Worm (Caenorhabditis elegans) whole organism, L1 larva: Measurements from ENCODE around the gene F15A8.1.

ENCODE experiments used
- C04F5.9 ChIP-seq: sonication (generic microtip); optimal IDR thresholded peaks from 2 replicates; lab custom pipeline; 2016; ENCODE audit warnings: missing genetic modification characterization, missing compliant biosample characterization
- Y116A8C.19 ChIP-seq: sonication (generic microtip); optimal IDR thresholded peaks from 2 replicates; lab custom pipeline; 2016; ENCODE audit warnings: missing compliant biosample characterization, missing genetic modification characterization, borderline replicate concordance
- alr-1 ChIP-seq: fragments of 200-800 bp; sonication (Bioruptor generic); optimal IDR thresholded peaks from 2 replicates; lab custom pipeline; 2018; ENCODE audit warnings: borderline replicate concordance, mild to moderate bottlenecking, missing genetic modification characterization, missing compliant biosample characterization
- ama-1 ChIP-seq: fragments of 150-350 bp; optimal IDR thresholded peaks from 2 replicates; lab custom pipeline; 2014
- blmp-1 ChIP-seq: fragments of 150-350 bp; optimal IDR thresholded peaks from 2 replicates; lab custom pipeline; 2014; ENCODE audit warnings: missing biosample characterization, missing genetic modification characterization
- ceh-82 ChIP-seq, 3 experiments: fragments of 150-350 bp in 1 of 3; sonication (generic microtip) in 2 of 3; optimal IDR thresholded peaks; 2 replicates each; lab custom pipeline; 2014 to 2017; ENCODE audit warnings: missing biosample characterization in 3 of 3, missing genetic modification characterization in 3 of 3
- ceh-90 ChIP-seq: sonication (generic microtip); optimal IDR thresholded peaks from 2 replicates; lab custom pipeline; 2016; ENCODE audit warnings: missing genetic modification characterization, missing compliant biosample characterization
- ces-1 ChIP-seq: fragments of 150-350 bp; optimal IDR thresholded peaks from 2 replicates; lab custom pipeline; 2014; ENCODE audit warnings: missing biosample characterization, missing genetic modification reagents, missing genetic modification characterization
- efl-1 ChIP-seq, 4 experiments: fragments of 150-350 bp; optimal IDR thresholded peaks in 3 of 4; peaks in 1 of 4; 1 replicate in 1 of 4; 2 replicates in 3 of 4; lab custom pipeline; 2014; ENCODE audit warnings: missing biosample characterization in 2 of 4, missing genetic modification characterization in 2 of 4, missing genetic modification reagents in 2 of 4
- egl-27 ChIP-seq, 2 experiments: fragments of 150-350 bp in 1 of 2; sonication (generic microtip); optimal IDR thresholded peaks; 3 replicates each; lab custom pipeline; 2017 to 2018; ENCODE audit warnings: missing biosample characterization in 2 of 2, missing genetic modification characterization in 2 of 2, missing genetic modification reagents in 2 of 2
- elt-2 ChIP-seq: sonication (generic microtip); optimal IDR thresholded peaks from 2 replicates; lab custom pipeline; 2016; ENCODE audit warnings: missing genetic modification characterization, mild to moderate bottlenecking, inconsistent platforms, missing compliant biosample characterization, missing genetic modification reagents
- fkh-4 ChIP-seq: sonication (generic microtip); optimal IDR thresholded peaks from 2 replicates; lab custom pipeline; 2016; ENCODE audit warnings: missing compliant biosample characterization, missing genetic modification characterization, borderline replicate concordance
- isw-1 ChIP-seq: fragments of 200-800 bp; sonication (Bioruptor generic); IDR thresholded peaks from 2 replicates; pipeline ENCODE4 v1.3.6; 2022; ENCODE audit warnings: missing genetic modification characterization, missing compliant biosample characterization
- lin-13 ChIP-seq: fragments of 150-350 bp; optimal IDR thresholded peaks from 2 replicates; lab custom pipeline; 2014; ENCODE audit warnings: missing biosample characterization, missing genetic modification reagents, missing genetic modification characterization
- lin-14 ChIP-seq: fragments of 200-800 bp; sonication (Bioruptor generic); optimal IDR thresholded peaks from 2 replicates; lab custom pipeline; 2018; ENCODE audit warnings: mild to moderate bottlenecking, missing genetic modification characterization, moderate library complexity, missing compliant biosample characterization
- lin-15B ChIP-seq: fragments of 150-350 bp; sonication (generic microtip); optimal IDR thresholded peaks from 3 replicates; lab custom pipeline; 2014; ENCODE audit warnings: missing biosample characterization, missing genetic modification characterization
- lir-3 ChIP-seq: sonication (generic microtip); optimal IDR thresholded peaks from 2 replicates; lab custom pipeline; 2016; ENCODE audit warnings: mild to moderate bottlenecking, missing genetic modification characterization, moderate library complexity, missing compliant biosample characterization; ENCODE audit not compliant: poor library complexity
- lsy-2 ChIP-seq, 2 experiments: fragments of 150-350 bp; optimal IDR thresholded peaks; 2 replicates each; lab custom pipeline; 2014; ENCODE audit warnings: missing biosample characterization in 2 of 2, missing genetic modification characterization in 2 of 2
- mab-9 ChIP-seq: fragments of 200-800 bp; sonication (Bioruptor generic); IDR thresholded peaks from 2 replicates; pipeline ENCODE4 v1.3.6; 2022; ENCODE audit warnings: missing genetic modification reagents, missing genetic modification characterization, missing compliant biosample characterization
- mdl-1 ChIP-seq, 2 experiments: fragments of 150-350 bp; optimal IDR thresholded peaks; 2 replicates each; lab custom pipeline; 2014 to 2017; ENCODE audit warnings: missing biosample characterization in 2 of 2, missing genetic modification characterization in 2 of 2, inconsistent platforms in 1 of 2
- mef-2 ChIP-seq: fragments of 150-350 bp; optimal IDR thresholded peaks from 2 replicates; lab custom pipeline; 2014; ENCODE audit warnings: missing biosample characterization, missing genetic modification characterization
- mep-1 ChIP-seq: fragments of 150-350 bp; optimal IDR thresholded peaks from 2 replicates; lab custom pipeline; 2014; ENCODE audit warnings: missing biosample characterization, missing genetic modification characterization
- nhr-12 ChIP-seq: sonication (generic microtip); optimal IDR thresholded peaks from 2 replicates; lab custom pipeline; 2017; ENCODE audit warnings: missing biosample characterization, missing genetic modification characterization
- nhr-19 ChIP-seq: fragments of 200-800 bp; sonication (Bioruptor generic); conservative IDR thresholded peaks from 2 replicates; pipeline ENCODE4 v1.3.6; 2022; ENCODE audit warnings: missing genetic modification characterization, missing compliant biosample characterization
- nhr-20 ChIP-seq: sonication (generic microtip); optimal IDR thresholded peaks from 2 replicates; lab custom pipeline; 2016; ENCODE audit warnings: mild to moderate bottlenecking, missing genetic modification characterization, missing compliant biosample characterization
- nhr-237 ChIP-seq: fragments of 150-350 bp; optimal IDR thresholded peaks from 2 replicates; lab custom pipeline; 2014; ENCODE audit warnings: missing biosample characterization, missing genetic modification characterization
- nhr-28 ChIP-seq: fragments of 150-350 bp; optimal IDR thresholded peaks from 2 replicates; lab custom pipeline; 2014; ENCODE audit warnings: missing biosample characterization, missing genetic modification characterization
- nhr-47 ChIP-seq: sonication (generic microtip); optimal IDR thresholded peaks from 2 replicates; lab custom pipeline; 2016; ENCODE audit warnings: mild to moderate bottlenecking, missing genetic modification characterization, moderate library complexity, missing compliant biosample characterization
- nhr-71 ChIP-seq: sonication (generic microtip); optimal IDR thresholded peaks from 2 replicates; lab custom pipeline; 2016; ENCODE audit warnings: mild to moderate bottlenecking, missing genetic modification characterization, moderate library complexity, missing compliant biosample characterization
- nhr-76 ChIP-seq: sonication (generic microtip); optimal IDR thresholded peaks from 2 replicates; lab custom pipeline; 2017; ENCODE audit warnings: missing biosample characterization, missing genetic modification characterization
- nhr-77 ChIP-seq: fragments of 150-350 bp; optimal IDR thresholded peaks from 2 replicates; lab custom pipeline; 2014; ENCODE audit warnings: missing biosample characterization, missing genetic modification characterization
- nhr-85 ChIP-seq: sonication (generic microtip); peaks from one replicate; lab custom pipeline; 2016; ENCODE audit warnings: missing genetic modification characterization, inconsistent platforms, missing compliant biosample characterization
- nhr-90 ChIP-seq: sonication (generic microtip); optimal IDR thresholded peaks from 2 replicates; lab custom pipeline; 2016; ENCODE audit warnings: mild to moderate bottlenecking, missing genetic modification characterization, missing compliant biosample characterization; ENCODE audit not compliant: poor library complexity
- pag-3 ChIP-seq: sonication (generic microtip); optimal IDR thresholded peaks from 2 replicates; lab custom pipeline; 2017; ENCODE audit warnings: missing genetic modification characterization, mild to moderate bottlenecking, missing compliant biosample characterization, antibody characterized with exemption, borderline replicate concordance; ENCODE audit not compliant: insufficient read depth
- pqm-1 ChIP-seq: sonication (generic microtip); optimal IDR thresholded peaks from 3 replicates; lab custom pipeline; 2017; ENCODE audit warnings: missing biosample characterization, missing genetic modification characterization
- skn-1 ChIP-seq: fragments of 150-350 bp; optimal IDR thresholded peaks from 2 replicates; lab custom pipeline; 2014; ENCODE audit warnings: missing biosample characterization, missing genetic modification characterization
- snpc-4 ChIP-seq: fragments of 150-350 bp; optimal IDR thresholded peaks from 2 replicates; lab custom pipeline; 2014; ENCODE audit warnings: missing biosample characterization, missing genetic modification characterization
- sox-4 ChIP-seq: sonication (generic microtip); optimal IDR thresholded peaks from 2 replicates; lab custom pipeline; 2016; ENCODE audit warnings: missing genetic modification characterization, missing compliant biosample characterization
- sptf-1 ChIP-seq: fragments of 150-350 bp; optimal IDR thresholded peaks from 2 replicates; lab custom pipeline; 2014; ENCODE audit warnings: missing biosample characterization, missing genetic modification characterization
- sup-37 ChIP-seq: fragments of 200-800 bp; sonication (Bioruptor generic); optimal IDR thresholded peaks from 2 replicates; lab custom pipeline; 2018; ENCODE audit warnings: mild to moderate bottlenecking, missing genetic modification characterization, missing compliant biosample characterization
- tbx-2 ChIP-seq: sonication (generic microtip); optimal IDR thresholded peaks from 2 replicates; lab custom pipeline; 2016; ENCODE audit warnings: missing genetic modification characterization, missing compliant biosample characterization
- tlp-1 ChIP-seq: fragments of 150-350 bp; optimal IDR thresholded peaks from 2 replicates; lab custom pipeline; 2014; ENCODE audit warnings: missing biosample characterization, missing genetic modification characterization
- unc-130 ChIP-seq: fragments of 150-350 bp; optimal IDR thresholded peaks from 2 replicates; lab custom pipeline; 2017; ENCODE audit warnings: missing biosample characterization, missing genetic modification characterization, inconsistent platforms
- unc-62 ChIP-seq: fragments of 150-350 bp; optimal IDR thresholded peaks from 2 replicates; lab custom pipeline; 2014; ENCODE audit warnings: missing biosample characterization, missing genetic modification reagents, missing genetic modification characterization
- unc-86 ChIP-seq: sonication (generic microtip); optimal IDR thresholded peaks from 2 replicates; lab custom pipeline; 2016; ENCODE audit warnings: missing genetic modification characterization, missing compliant biosample characterization
- zag-1 ChIP-seq: fragments of 150-350 bp; optimal IDR thresholded peaks from 2 replicates; lab custom pipeline; 2014; ENCODE audit warnings: missing biosample characterization, missing genetic modification characterization
- zip-4 ChIP-seq: fragments of 200-800 bp; sonication (Bioruptor generic); optimal IDR thresholded peaks from 2 replicates; lab custom pipeline; 2018; ENCODE audit warnings: mild to moderate bottlenecking, missing genetic modification characterization, moderate library complexity, missing compliant biosample characterization
- ztf-4 ChIP-seq: fragments of 150-350 bp; optimal IDR thresholded peaks from 2 replicates; lab custom pipeline; 2014; ENCODE audit warnings: missing biosample characterization, missing genetic modification characterization

Gene F15A8.1

ce11 chrX:4466218-4466617, 25.5 kb downstream of the F15A8.1 start, which contains the start of gene nmur-3:
Gene nmur-3 (plus strand): TSS chrX:4466518.
- TF ChIP-seq sptf-1 (tag; lab: Kevin White, UChicago), result no peak
- TF ChIP-seq pag-3 (tag; lab: Kevin White, UChicago), result no peak
- no peak for TF ChIP-seq nhr-76 (tag; lab: Kevin White, UChicago)
- no peak for TF ChIP-seq C04F5.9
- no peak for TF ChIP-seq mef-2 (tag; lab: Kevin White, UChicago)
- no peak for TF ChIP-seq Y116A8C.19 (tag; lab: Kevin White, UChicago)
- no peak for TF ChIP-seq sup-37 (GFP tag; lab: Kevin White, UChicago)
- TF ChIP-seq ceh-82 (tag; optimal IDR thresholded peaks at IDR 0.05; lab: Kevin White, UChicago), result no peak
- no peak for TF ChIP-seq pqm-1 (tag; lab: Kevin White, UChicago)
- no peak for TF ChIP-seq lin-15B (tag; lab: Kevin White, UChicago)
- no peak for TF ChIP-seq lin-13 (GFP tag; lab: Kevin White, UChicago)
- TF ChIP-seq nhr-19, result no peak
- no peak for TF ChIP-seq nhr-20 (tag; lab: Kevin White, UChicago)
- no peak for TF ChIP-seq nhr-12 (tag; lab: Kevin White, UChicago)
- no peak for TF ChIP-seq blmp-1 (tag; lab: Kevin White, UChicago)
- TF ChIP-seq nhr-85 (tag; lab: Kevin White, UChicago), result no peak
- TF ChIP-seq ama-1, result no peak
- no peak for TF ChIP-seq efl-1 (optimal IDR thresholded peaks at IDR 0.05; lab: Kevin White, UChicago)
- TF ChIP-seq efl-1 (GFP tag; optimal IDR thresholded peaks at IDR 0.05 in 1 of 2; lab: Kevin White, UChicago), result no peak
- no peak for TF ChIP-seq elt-2 (tag; lab: Kevin White, UChicago)
- no peak for TF ChIP-seq isw-1 (GFP tag; lab: Robert Waterston, UW)

- TF ChIP-seq lin-13 (GFP tag; lab: Kevin White, UChicago) (peak; percentile 90), efl-1 (optimal IDR thresholded peaks at IDR 0.05; lab: Kevin White, UChicago) (peak; percentile 79 to 90), efl-1 (GFP tag; optimal IDR thresholded peaks at IDR 0.05 in 1 of 2; lab: Kevin White, UChicago) (peak; percentile 71 to 93), nhr-237 (peak; percentile 48), zag-1 (no peak), skn-1 (tag; lab: Kevin White, UChicago) (peak; percentile 94), lir-3 (peak; percentile 64), nhr-47 (tag; lab: Kevin White, UChicago) (peak; percentile 90), unc-86 (tag; lab: Kevin White, UChicago) (peak; percentile 66), C04F5.9 (peak; percentile 64), lsy-2 (tag; optimal IDR thresholded peaks at IDR 0.05; lab: Kevin White, UChicago) (peak; percentile 85 to 92), nhr-71 (tag; lab: Kevin White, UChicago) (peak; percentile 93), mdl-1 (tag; optimal IDR thresholded peaks at IDR 0.05; lab: Kevin White, UChicago) (peak in 1 of 2 experiments; percentile 87), ces-1 (GFP tag; lab: Kevin White, UChicago) (no peak), nhr-90 (tag; lab: Kevin White, UChicago) (peak; percentile 86), isw-1 (GFP tag; lab: Robert Waterston, UW) (peak; percentile 55), sptf-1 (tag; lab: Kevin White, UChicago) (no peak), snpc-4 (tag; lab: Kevin White, UChicago) (peak; percentile 71), ama-1 (peak; percentile 40), unc-130 (tag; lab: Kevin White, UChicago) (peak; percentile 88), unc-62 (no peak), sox-4 (tag; lab: Kevin White, UChicago) (no peak), ceh-82 (tag; optimal IDR thresholded peaks at IDR 0.05; lab: Kevin White, UChicago) (peak; percentile 74 to 93 (median 79)), zip-4 (GFP tag; lab: Kevin White, UChicago) (no peak), mep-1 (peak; percentile 95), tlp-1 (tag; lab: Kevin White, UChicago) (no peak), nhr-85 (tag; lab: Kevin White, UChicago) (peak; percentile 92), nhr-28 (tag; lab: Kevin White, UChicago) (no peak), mab-9 (GFP tag; lab: Robert Waterston, UW) (no peak), fkh-4 (tag; lab: Kevin White, UChicago) (no peak), nhr-77 (tag; lab: Kevin White, UChicago) (peak; percentile 80), lin-14 (GFP tag; lab: Kevin White, UChicago) (peak; percentile 93), egl-27 (tag; optimal IDR thresholded peaks at IDR 0.05; lab: Kevin White, UChicago) (no peak), Y116A8C.19 (tag; lab: Kevin White, UChicago) (no peak), pqm-1 (tag; lab: Kevin White, UChicago) (no peak), elt-2 (tag; lab: Kevin White, UChicago) (peak; percentile 32), ztf-4 (tag; lab: Kevin White, UChicago) (peak; percentile 64), alr-1 (tag; lab: Kevin White, UChicago) (no peak), ceh-90 (tag; lab: Kevin White, UChicago) (peak; percentile 2), tbx-2 (peak; percentile 86)
These were observed 28.6 kb downstream of the F15A8.1 start, which contains the start of gene asb-2 for ce11 chrX:4469297-4469816. Gene asb-2 (plus strand): TSS chrX:4469766.
